Fruit fly (Drosophila melanogaster): ENCODE measurements around the gene Regnase-1.

Gene Regnase-1

dm6 chr3R:20008372-20009051, 27.3 kb downstream of the Regnase-1 start, which contains the start of the genes Hs6st and MED25 (continued):
- TF ChIP-seq CG13296 (GFP tag; optimal IDR thresholded peaks at IDR 0.05): peak; percentile 67
- TF ChIP-seq sim (GFP tag; IDR thresholded peaks at IDR 0.05): 0 out of 2 replicates have a peak, but pooled peaks have one; percentile 24
- TF ChIP-seq Sry-δ (GFP tag; optimal IDR thresholded peaks at IDR 0.05): peak; percentile 75
- TF ChIP-seq CG4617 (GFP tag; optimal IDR thresholded peaks at IDR 0.05; ENCODE audit: borderline replicate concordance): peak; percentile 25
- TF ChIP-seq stc (GFP tag; IDR thresholded peaks at IDR 0.05): 0 out of 2 replicates have a peak, but pooled peaks have one; percentile 17
- peak; percentile 55 for TF ChIP-seq E2f2 (GFP tag; IDR thresholded peaks at IDR 0.05)
- no peak for TF ChIP-seq ERR (GFP tag; optimal IDR thresholded peaks at IDR 0.05)
- no peak for TF ChIP-seq CG9817 (tag; optimal IDR thresholded peaks at IDR 0.05)
- TF ChIP-seq CG9437 (GFP tag; optimal IDR thresholded peaks at IDR 0.05): peak; percentile 20
- TF ChIP-seq CG10366 (GFP tag; IDR thresholded peaks at IDR 0.05): no peak
- TF ChIP-seq H2.0 (GFP tag; IDR thresholded peaks at IDR 0.05): no peak
- TF ChIP-seq slbo (GFP tag; IDR thresholded peaks at IDR 0.05): peak; percentile 66
- peak; percentile 70; the same call in 2 of the 3 replicates for TF ChIP-seq CG34224 (GFP tag; IDR thresholded peaks at IDR 0.05; ENCODE audit: partially characterized antibody)
- no peak for TF ChIP-seq luna (GFP tag; optimal IDR thresholded peaks at IDR 0.05)
- TF ChIP-seq al (GFP tag; IDR thresholded peaks at IDR 0.05): no peak
- TF ChIP-seq E2f1 (GFP tag; IDR thresholded peaks at IDR 0.05): peak; percentile 37; the same call in 1 of the 2 replicates
- TF ChIP-seq row (GFP tag; IDR thresholded peaks at IDR 0.05): peak; percentile 55
- peak; percentile 41; the same call in 1 of the 2 replicates for TF ChIP-seq CG32532 (GFP tag; IDR thresholded peaks at IDR 0.05)
- TF ChIP-seq pfk (GFP tag; optimal IDR thresholded peaks at IDR 0.05): peak; percentile 14
- peak; percentile 93 for TF ChIP-seq CG7928 (GFP tag; optimal IDR thresholded peaks at IDR 0.05)
- peak; percentile 39 for TF ChIP-seq CG7987 (GFP tag; optimal IDR thresholded peaks at IDR 0.05)
- TF ChIP-seq C15 (GFP tag; IDR thresholded peaks at IDR 0.05): 0 out of 3 replicates have a peak, but pooled peaks have one; percentile 32
- no peak; the same call in 1 of the 2 replicates for TF ChIP-seq CG8765 (GFP tag; IDR thresholded peaks at IDR 0.05)
- TF ChIP-seq CG18764 (GFP tag; optimal IDR thresholded peaks at IDR 0.05): peak; percentile 43
- TF ChIP-seq Hr78 (GFP tag; optimal IDR thresholded peaks at IDR 0.05): peak in 1 of 2 experiments; percentile 15
- TF ChIP-seq CG13123 (GFP tag; optimal IDR thresholded peaks at IDR 0.05): no peak
- peak; percentile 7 for TF ChIP-seq CG31388 (GFP tag; optimal IDR thresholded peaks at IDR 0.05)
- no peak for TF ChIP-seq CG1529 (GFP tag; optimal IDR thresholded peaks at IDR 0.05)
- TF ChIP-seq ftz-f1 (GFP tag; optimal IDR thresholded peaks at IDR 0.05): peak; percentile 13
- TF ChIP-seq vvl (GFP tag; IDR thresholded peaks at IDR 0.05): peak; percentile 40
- no peak for TF ChIP-seq jing (GFP tag; optimal IDR thresholded peaks at IDR 0.05)
- peak; percentile 29; the same call in 1 of the 2 replicates for TF ChIP-seq CG9932 (GFP tag; IDR thresholded peaks at IDR 0.05)
- TF ChIP-seq Dad (GFP tag; optimal IDR thresholded peaks at IDR 0.05): peak; percentile 30
- peak; percentile 26 for TF ChIP-seq Rfx (GFP tag; IDR thresholded peaks at IDR 0.05)
- peak; percentile 98 for TF ChIP-seq Elba2 (GFP tag; optimal IDR thresholded peaks at IDR 0.05)
- TF ChIP-seq mld (GFP tag; IDR thresholded peaks at IDR 0.05; ENCODE audit: partially characterized antibody): peak; percentile 50; the same call in 1 of the 3 replicates
- peak; percentile 11 for TF ChIP-seq Sox102F (GFP tag; optimal IDR thresholded peaks at IDR 0.05)
- no peak for TF ChIP-seq B-H2 (GFP tag; optimal IDR thresholded peaks at IDR 0.05)
- TF ChIP-seq CG6765 (GFP tag; optimal IDR thresholded peaks at IDR 0.05): peak; percentile 17
- peak; percentile 74 for TF ChIP-seq tin (GFP tag; optimal IDR thresholded peaks at IDR 0.05)
- TF ChIP-seq crp (GFP tag; optimal IDR thresholded peaks at IDR 0.05): peak; percentile 80 to 96
- no peak for TF ChIP-seq dpn (GFP tag; optimal IDR thresholded peaks at IDR 0.05)
- 0 out of 2 replicates have a peak, but pooled peaks have one; percentile 17 for TF ChIP-seq ranshi (GFP tag; IDR thresholded peaks at IDR 0.05)
- TF ChIP-seq prd (optimal IDR thresholded peaks at IDR 0.05): no peak
- peak; percentile 32; the same call in 1 of the 3 replicates for TF ChIP-seq prd (GFP tag; IDR thresholded peaks at IDR 0.05)
- peak; percentile 50 for TF ChIP-seq kni (GFP tag; optimal IDR thresholded peaks at IDR 0.05)
- TF ChIP-seq tx (GFP tag; optimal IDR thresholded peaks at IDR 0.05): no peak
- TF ChIP-seq Stat92E (GFP tag; optimal IDR thresholded peaks at IDR 0.05): peak in 1 of 3 experiments; percentile 38
- peak; percentile 41 for TF ChIP-seq CG13775 (GFP tag; optimal IDR thresholded peaks at IDR 0.05)
